Worm (Caenorhabditis elegans) whole organism, L1 larva: ENCODE data around the gene pigc-1.

Source experiments
- C04F5.9 ChIP-seq: sonication (generic microtip); optimal IDR thresholded peaks from 2 replicates; lab custom pipeline; 2016; ENCODE audit warnings: missing genetic modification characterization, missing compliant biosample characterization
- C16A3.4 ChIP-seq: fragments of 150-350 bp; optimal IDR thresholded peaks from 2 replicates; lab custom pipeline; 2014; ENCODE audit warnings: missing biosample characterization, missing genetic modification characterization
- Y116A8C.19 ChIP-seq: sonication (generic microtip); optimal IDR thresholded peaks from 2 replicates; lab custom pipeline; 2016; ENCODE audit warnings: missing compliant biosample characterization, missing genetic modification characterization, borderline replicate concordance
- aha-1 ChIP-seq: fragments of 150-350 bp; optimal IDR thresholded peaks from 2 replicates; lab custom pipeline; 2014; ENCODE audit warnings: missing biosample characterization, missing genetic modification characterization
- ceh-88 ChIP-seq: fragments of 200-800 bp; sonication (Bioruptor generic); IDR thresholded peaks from 2 replicates; pipeline ENCODE4 v1.3.6; 2022; ENCODE audit warnings: missing genetic modification characterization, missing compliant biosample characterization
- ces-1 ChIP-seq: fragments of 150-350 bp; optimal IDR thresholded peaks from 2 replicates; lab custom pipeline; 2014; ENCODE audit warnings: missing biosample characterization, missing genetic modification reagents, missing genetic modification characterization
- dpl-1 ChIP-seq, 3 experiments: fragments of 150-350 bp in 2 of 3; sonication (generic microtip) in 1 of 3; optimal IDR thresholded peaks; 2 replicates each; lab custom pipeline; 2014 to 2017; ENCODE audit warnings: missing biosample characterization in 3 of 3, missing genetic modification characterization in 3 of 3, missing genetic modification reagents in 3 of 3
- efl-1 ChIP-seq, 4 experiments: fragments of 150-350 bp; optimal IDR thresholded peaks in 3 of 4; peaks in 1 of 4; 1 replicate in 1 of 4; 2 replicates in 3 of 4; lab custom pipeline; 2014; ENCODE audit warnings: missing biosample characterization in 2 of 4, missing genetic modification characterization in 2 of 4, missing genetic modification reagents in 2 of 4
- egl-27 ChIP-seq, 2 experiments: fragments of 150-350 bp in 1 of 2; sonication (generic microtip); optimal IDR thresholded peaks; 3 replicates each; lab custom pipeline; 2017 to 2018; ENCODE audit warnings: missing biosample characterization in 2 of 2, missing genetic modification characterization in 2 of 2, missing genetic modification reagents in 2 of 2
- elt-2 ChIP-seq: sonication (generic microtip); optimal IDR thresholded peaks from 2 replicates; lab custom pipeline; 2016; ENCODE audit warnings: missing genetic modification characterization, mild to moderate bottlenecking, inconsistent platforms, missing compliant biosample characterization, missing genetic modification reagents
- fkh-4 ChIP-seq: sonication (generic microtip); optimal IDR thresholded peaks from 2 replicates; lab custom pipeline; 2016; ENCODE audit warnings: missing compliant biosample characterization, missing genetic modification characterization, borderline replicate concordance
- hpl-2 ChIP-seq: fragments of 150-350 bp; optimal IDR thresholded peaks from 2 replicates; lab custom pipeline; 2014; ENCODE audit warnings: missing biosample characterization, missing genetic modification reagents, missing genetic modification characterization
- jun-1 ChIP-seq: fragments of 150-350 bp; optimal IDR thresholded peaks from 2 replicates; lab custom pipeline; 2014; ENCODE audit warnings: missing biosample characterization, missing genetic modification reagents, missing genetic modification characterization
- lin-15B ChIP-seq: fragments of 150-350 bp; sonication (generic microtip); optimal IDR thresholded peaks from 3 replicates; lab custom pipeline; 2014; ENCODE audit warnings: missing biosample characterization, missing genetic modification characterization
- lin-35 ChIP-seq, 2 experiments: fragments of 150-350 bp; optimal IDR thresholded peaks; 2 replicates each; lab custom pipeline; 2014; ENCODE audit warnings: missing biosample characterization in 2 of 2, missing genetic modification characterization in 2 of 2, missing genetic modification reagents in 2 of 2
- lin-39 ChIP-seq: fragments of 150-350 bp; optimal IDR thresholded peaks from 2 replicates; lab custom pipeline; 2014; ENCODE audit warnings: missing biosample characterization, missing genetic modification reagents, missing genetic modification characterization
- lir-3 ChIP-seq: sonication (generic microtip); optimal IDR thresholded peaks from 2 replicates; lab custom pipeline; 2016; ENCODE audit warnings: mild to moderate bottlenecking, missing genetic modification characterization, moderate library complexity, missing compliant biosample characterization; ENCODE audit not compliant: poor library complexity
- lsy-2 ChIP-seq, 2 experiments: fragments of 150-350 bp; optimal IDR thresholded peaks; 2 replicates each; lab custom pipeline; 2014; ENCODE audit warnings: missing biosample characterization in 2 of 2, missing genetic modification characterization in 2 of 2
- nhr-20 ChIP-seq: sonication (generic microtip); optimal IDR thresholded peaks from 2 replicates; lab custom pipeline; 2016; ENCODE audit warnings: mild to moderate bottlenecking, missing genetic modification characterization, missing compliant biosample characterization
- nhr-28 ChIP-seq: fragments of 150-350 bp; optimal IDR thresholded peaks from 2 replicates; lab custom pipeline; 2014; ENCODE audit warnings: missing biosample characterization, missing genetic modification characterization
- nhr-47 ChIP-seq: sonication (generic microtip); optimal IDR thresholded peaks from 2 replicates; lab custom pipeline; 2016; ENCODE audit warnings: mild to moderate bottlenecking, missing genetic modification characterization, moderate library complexity, missing compliant biosample characterization
- nhr-71 ChIP-seq: sonication (generic microtip); optimal IDR thresholded peaks from 2 replicates; lab custom pipeline; 2016; ENCODE audit warnings: mild to moderate bottlenecking, missing genetic modification characterization, moderate library complexity, missing compliant biosample characterization
- nhr-84 ChIP-seq: sonication (generic microtip); optimal IDR thresholded peaks from 2 replicates; lab custom pipeline; 2017; ENCODE audit warnings: missing biosample characterization, missing genetic modification characterization
- nhr-90 ChIP-seq: sonication (generic microtip); optimal IDR thresholded peaks from 2 replicates; lab custom pipeline; 2016; ENCODE audit warnings: mild to moderate bottlenecking, missing genetic modification characterization, missing compliant biosample characterization; ENCODE audit not compliant: poor library complexity
- pqm-1 ChIP-seq: sonication (generic microtip); optimal IDR thresholded peaks from 3 replicates; lab custom pipeline; 2017; ENCODE audit warnings: missing biosample characterization, missing genetic modification characterization
- rnt-1 ChIP-seq: sonication (generic microtip); optimal IDR thresholded peaks from 2 replicates; lab custom pipeline; 2016; ENCODE audit warnings: mild to moderate bottlenecking, missing genetic modification characterization, moderate library complexity, missing compliant biosample characterization
- snpc-4 ChIP-seq: fragments of 150-350 bp; optimal IDR thresholded peaks from 2 replicates; lab custom pipeline; 2014; ENCODE audit warnings: missing biosample characterization, missing genetic modification characterization
- sptf-1 ChIP-seq: fragments of 150-350 bp; optimal IDR thresholded peaks from 2 replicates; lab custom pipeline; 2014; ENCODE audit warnings: missing biosample characterization, missing genetic modification characterization
- tbx-2 ChIP-seq: sonication (generic microtip); optimal IDR thresholded peaks from 2 replicates; lab custom pipeline; 2016; ENCODE audit warnings: missing genetic modification characterization, missing compliant biosample characterization
- unc-130 ChIP-seq: fragments of 150-350 bp; optimal IDR thresholded peaks from 2 replicates; lab custom pipeline; 2017; ENCODE audit warnings: missing biosample characterization, missing genetic modification characterization, inconsistent platforms
- vab-15 ChIP-seq: sonication (generic microtip); optimal IDR thresholded peaks from 2 replicates; lab custom pipeline; 2017; ENCODE audit warnings: missing genotype, mild to moderate bottlenecking, missing genetic modification characterization, missing compliant biosample characterization
- zag-1 ChIP-seq: fragments of 150-350 bp; optimal IDR thresholded peaks from 2 replicates; lab custom pipeline; 2014; ENCODE audit warnings: missing biosample characterization, missing genetic modification characterization
- zip-4 ChIP-seq: fragments of 200-800 bp; sonication (Bioruptor generic); optimal IDR thresholded peaks from 2 replicates; lab custom pipeline; 2018; ENCODE audit warnings: mild to moderate bottlenecking, missing genetic modification characterization, moderate library complexity, missing compliant biosample characterization

pigc-1 gene

DNA sequence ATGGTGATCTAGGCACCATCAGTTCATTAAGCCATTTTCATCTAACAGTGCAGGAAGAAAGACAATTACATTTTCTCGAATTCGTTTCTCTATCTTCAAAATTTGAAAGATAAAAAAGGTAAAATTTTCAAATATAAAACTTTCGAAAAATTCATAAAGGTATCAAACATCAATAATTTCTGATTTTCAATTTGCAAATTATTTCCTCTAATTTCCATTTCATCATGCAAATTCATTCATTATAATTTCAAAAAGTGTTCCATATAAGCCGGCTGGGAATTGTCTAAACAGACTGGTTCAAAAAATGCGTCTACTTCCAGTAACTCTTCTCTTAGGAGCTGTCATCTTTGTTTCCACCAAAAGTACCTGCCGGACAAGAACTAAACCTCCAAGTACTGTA lies 15.2 kb downstream of the pigc-1 start, which contains the start of gene clec-183:
Gene clec-183, plus strand, starts transcription at position 301 of the 400 bp plus-strand sequence.
- TF ChIP-seq Y116A8C.19: no peak
- TF ChIP-seq C16A3.4 (tag; lab: Kevin White, UChicago): no peak
- TF ChIP-seq C04F5.9 (tag; lab: Kevin White, UChicago): no peak
- no peak for TF ChIP-seq snpc-4 (tag; lab: Kevin White, UChicago)
- TF ChIP-seq elt-2 (tag; lab: Kevin White, UChicago): no peak
- no peak for TF ChIP-seq fkh-4 (tag; lab: Kevin White, UChicago)
- no peak for TF ChIP-seq tbx-2 (tag; lab: Kevin White, UChicago)
- no peak for TF ChIP-seq ces-1 (GFP tag; lab: Kevin White, UChicago)

DNA sequence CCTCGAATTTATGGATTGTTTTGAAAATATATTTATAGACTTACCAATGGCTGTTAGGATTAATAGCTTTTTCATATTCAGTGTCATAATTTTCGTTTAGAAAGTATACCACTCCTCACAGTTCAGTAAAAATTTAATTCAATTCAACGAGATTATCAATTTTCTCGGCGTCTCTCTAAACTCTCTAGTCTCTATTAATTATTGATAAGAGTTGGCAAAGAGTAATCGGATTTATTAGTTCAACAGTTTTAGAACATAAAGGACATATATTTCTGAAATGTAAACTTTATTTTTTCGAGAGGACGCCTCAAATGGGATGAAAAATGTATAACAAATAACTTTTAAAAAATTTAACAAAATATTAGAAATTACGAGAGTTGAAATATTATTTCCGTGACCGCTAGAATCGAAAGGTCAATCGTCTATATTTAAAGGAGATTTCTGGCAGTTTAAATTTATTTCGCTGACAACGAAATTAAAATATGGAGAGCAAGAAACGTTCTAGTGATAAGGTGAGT lies 18.9 kb downstream of the pigc-1 start, which contains the start of the genes nspg-11 and F49C12.15:
Gene nspg-11, minus strand, starts transcription at position 101 of the 518 bp plus-strand sequence.
Gene F49C12.15, plus strand, starts transcription at position 468 of the 518 bp plus-strand sequence.
- no peak for TF ChIP-seq egl-27 (tag; optimal IDR thresholded peaks at IDR 0.05; lab: Kevin White, UChicago)
- no peak for TF ChIP-seq zag-1 (tag; lab: Kevin White, UChicago)
- no peak for TF ChIP-seq rnt-1 (tag; lab: Kevin White, UChicago)
- TF ChIP-seq unc-130: no peak
- no peak for TF ChIP-seq zip-4 (GFP tag; lab: Kevin White, UChicago)
- TF ChIP-seq efl-1 (optimal IDR thresholded peaks at IDR 0.05; lab: Kevin White, UChicago): no peak
- no peak for TF ChIP-seq efl-1 (GFP tag; optimal IDR thresholded peaks at IDR 0.05 in 1 of 2; lab: Kevin White, UChicago)
- TF ChIP-seq nhr-84 (tag; lab: Kevin White, UChicago): no peak
- no peak for TF ChIP-seq lin-39 (tag; lab: Kevin White, UChicago)
- no peak for TF ChIP-seq lsy-2 (tag; optimal IDR thresholded peaks at IDR 0.05; lab: Kevin White, UChicago)
- TF ChIP-seq fkh-4 (tag; lab: Kevin White, UChicago): no peak
- no peak for TF ChIP-seq sptf-1 (tag; lab: Kevin White, UChicago)
- TF ChIP-seq pqm-1: no peak
- TF ChIP-seq nhr-47: no peak
- TF ChIP-seq lin-15B (tag; lab: Kevin White, UChicago): no peak
- TF ChIP-seq jun-1 (tag; lab: Kevin White, UChicago): no peak
- TF ChIP-seq nhr-71 (tag; lab: Kevin White, UChicago): no peak
- no peak for TF ChIP-seq vab-15 (tag; lab: Kevin White, UChicago)
- TF ChIP-seq lir-3 (tag; lab: Kevin White, UChicago): no peak
- TF ChIP-seq nhr-28 (tag; lab: Kevin White, UChicago): no peak

DNA sequence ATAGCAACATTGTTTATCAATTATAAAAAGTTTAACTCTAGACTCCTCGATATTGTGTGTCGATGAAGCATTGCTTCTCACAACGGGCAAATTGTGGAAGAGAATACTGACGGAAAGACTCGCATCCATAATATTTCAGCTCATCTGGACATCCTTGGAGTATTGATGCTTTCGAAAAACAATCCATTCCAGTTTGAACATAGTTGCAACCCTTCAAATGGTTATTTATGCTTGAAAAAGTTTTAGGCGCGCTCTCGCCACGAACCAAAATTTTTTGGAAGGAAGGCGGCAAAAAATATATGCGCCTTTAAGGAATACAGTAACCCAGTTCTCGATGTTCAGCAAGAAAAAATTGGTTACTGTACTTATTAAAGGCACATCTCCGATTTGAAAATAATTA lies 20.5 kb downstream of the pigc-1 start:
- TF ChIP-seq nhr-90 (peak; percentile 0), hpl-2 (GFP tag; lab: Kevin White, UChicago) (peak; percentile 8), nhr-47 (peak; percentile 7), lin-35 (GFP tag; optimal IDR thresholded peaks at IDR 0.05; lab: Kevin White, UChicago) (peak in 1 of 2 experiments; percentile 6), lin-15B (tag; lab: Kevin White, UChicago) (no peak), ceh-88 (GFP tag; lab: Robert Waterston, UW) (no peak), vab-15 (tag; lab: Kevin White, UChicago) (no peak), dpl-1 (GFP tag; optimal IDR thresholded peaks at IDR 0.05; lab: Kevin White, UChicago) (no peak), efl-1 (optimal IDR thresholded peaks at IDR 0.05; lab: Kevin White, UChicago) (no peak), efl-1 (GFP tag; optimal IDR thresholded peaks at IDR 0.05 in 1 of 2; lab: Kevin White, UChicago) (peak in 1 of 2 experiments; percentile 68), lin-39 (tag; lab: Kevin White, UChicago) (no peak), nhr-20 (tag; lab: Kevin White, UChicago) (no peak), elt-2 (tag; lab: Kevin White, UChicago) (no peak), aha-1 (tag; lab: Kevin White, UChicago) (no peak), C04F5.9 (tag; lab: Kevin White, UChicago) (no peak), unc-130 (no peak)
